Fruit fly (Drosophila melanogaster): ENCODE results near the gene mRpS24.
A peak's percentile ranks its signal among the peaks of the same experiment; 100 is the strongest.

The mRpS24 gene

dm6 chr3R:24193373-24193879 lies 30.1 kb upstream of the mRpS24 start, which contains the start of the genes SMC6 and CG6204 (continued):
- TF ChIP-seq CG12236 (GFP tag; optimal IDR thresholded peaks at IDR 0.05) = peak; percentile 66
- peak; percentile 52 for TF ChIP-seq Ets97D (GFP tag; optimal IDR thresholded peaks at IDR 0.05)
- TF ChIP-seq CG7786 (GFP tag; optimal IDR thresholded peaks at IDR 0.05) = peak; percentile 79
- TF ChIP-seq dmrt99B (tag; optimal IDR thresholded peaks at IDR 0.05) = peak; percentile 95
- peak; percentile 96 for TF ChIP-seq CG2120 (GFP tag; optimal IDR thresholded peaks at IDR 0.05)
- TF ChIP-seq exex (tag; optimal IDR thresholded peaks at IDR 0.05) = peak; percentile 77
- peak; percentile 97 for TF ChIP-seq dysf (GFP tag; IDR thresholded peaks at IDR 0.05)
- TF ChIP-seq Fer3 (tag; optimal IDR thresholded peaks at IDR 0.05) = peak; percentile 97
- peak; percentile 63 for TF ChIP-seq CG1647 (GFP tag; optimal IDR thresholded peaks at IDR 0.05)
- peak; percentile 90 for TF ChIP-seq az2 (GFP tag; optimal IDR thresholded peaks at IDR 0.05)
- peak; percentile 81 for TF ChIP-seq C15 (GFP tag; IDR thresholded peaks at IDR 0.05)
- TF ChIP-seq seq (GFP tag; IDR thresholded peaks at IDR 0.05) = peak; percentile 92
- peak; percentile 46 for TF ChIP-seq en (GFP tag; optimal IDR thresholded peaks at IDR 0.05)
- TF ChIP-seq gce (GFP tag; IDR thresholded peaks at IDR 0.05) = peak; percentile 92
- TF ChIP-seq YL-1 (GFP tag; optimal IDR thresholded peaks at IDR 0.05) = peak; percentile 70
- no peak for TF ChIP-seq yki (optimal IDR thresholded peaks at IDR 0.05)
- no peak for TF ChIP-seq usp (GFP tag; optimal IDR thresholded peaks at IDR 0.05)
- no peak for TF ChIP-seq CG5180 (GFP tag; optimal IDR thresholded peaks at IDR 0.05)
- TF ChIP-seq Dp (GFP tag; optimal IDR thresholded peaks at IDR 0.05) = peak; percentile 69
- TF ChIP-seq salm (tag; optimal IDR thresholded peaks at IDR 0.05) = peak; percentile 92
- peak; percentile 87 for TF ChIP-seq CG33557 (GFP tag; optimal IDR thresholded peaks at IDR 0.05)
- TF ChIP-seq eve (GFP tag; optimal IDR thresholded peaks at IDR 0.05) = no peak
- TF ChIP-seq crol (GFP tag; IDR thresholded peaks at IDR 0.05) = no peak; the same call in 1 of the 2 replicates
- TF ChIP-seq ase (GFP tag; IDR thresholded peaks at IDR 0.05) = peak; percentile 90
- TF ChIP-seq E2f2 (GFP tag; IDR thresholded peaks at IDR 0.05) = peak; percentile 88
- peak; percentile 52 for TF ChIP-seq eyg (GFP tag; optimal IDR thresholded peaks at IDR 0.05)
- no peak for TF ChIP-seq D (optimal IDR thresholded peaks at IDR 0.05)
- peak; percentile 80 for TF ChIP-seq D (GFP tag; optimal IDR thresholded peaks at IDR 0.05)
- peak; percentile 92 for TF ChIP-seq CG17328 (GFP tag; IDR thresholded peaks at IDR 0.05)
- TF ChIP-seq CG12299 (tag; optimal IDR thresholded peaks at IDR 0.05) = peak; percentile 92
- peak; percentile 91 for TF ChIP-seq CG13296 (GFP tag; optimal IDR thresholded peaks at IDR 0.05)
- TF ChIP-seq CG30431 (GFP tag; optimal IDR thresholded peaks at IDR 0.05) = peak; percentile 85
- TF ChIP-seq nmo (GFP tag; optimal IDR thresholded peaks at IDR 0.05) = peak; percentile 98
- TF ChIP-seq ap (GFP tag; IDR thresholded peaks at IDR 0.05) = peak; percentile 89
- TF ChIP-seq Ssrp (tag; optimal IDR thresholded peaks at IDR 0.05) = peak; percentile 92
- peak; percentile 90 for TF ChIP-seq D19A (tag; optimal IDR thresholded peaks at IDR 0.05)
- peak; percentile 73 for TF ChIP-seq Bdp1 (GFP tag; optimal IDR thresholded peaks at IDR 0.05)
- no peak for TF ChIP-seq Opbp (GFP tag; IDR thresholded peaks at IDR 0.05; ENCODE audit: partially characterized antibody)
- no peak for TF ChIP-seq Tbp (GFP tag; optimal IDR thresholded peaks at IDR 0.05)
- peak; percentile 95 for TF ChIP-seq CG34422 (GFP tag; IDR thresholded peaks at IDR 0.05)
- peak; percentile 92 for TF ChIP-seq CG12155 (GFP tag; optimal IDR thresholded peaks at IDR 0.05)
- peak; percentile 90 for TF ChIP-seq Ravus (GFP tag; IDR thresholded peaks at IDR 0.05)
- TF ChIP-seq Dip3 (GFP tag; optimal IDR thresholded peaks at IDR 0.05) = peak; percentile 90
- TF ChIP-seq CG12659 (GFP tag; optimal IDR thresholded peaks at IDR 0.05) = peak; percentile 96
- TF ChIP-seq Sry-β (GFP tag; optimal IDR thresholded peaks at IDR 0.05) = peak; percentile 17
- peak; percentile 80 for TF ChIP-seq CG6254 (GFP tag; optimal IDR thresholded peaks at IDR 0.05)
- TF ChIP-seq cas (GFP tag; IDR thresholded peaks at IDR 0.05) = peak; percentile 76; the same call in 1 of the 2 replicates
- peak; percentile 73 for TF ChIP-seq CG31365 (tag; optimal IDR thresholded peaks at IDR 0.05)
- peak; percentile 80 for TF ChIP-seq Nf-YB (GFP tag; optimal IDR thresholded peaks at IDR 0.05)
- peak; percentile 19; the same call in 1 of the 3 replicates for TF ChIP-seq knrl (GFP tag; IDR thresholded peaks at IDR 0.05; ENCODE audit: partially characterized antibody)
- peak; percentile 76 for TF ChIP-seq CG1024 (GFP tag; IDR thresholded peaks at IDR 0.05)
- peak; percentile 93 for TF ChIP-seq NfI (GFP tag; optimal IDR thresholded peaks at IDR 0.05)
